Fruit fly (Drosophila melanogaster): ENCODE measurements around the gene pigeon.

Gene pigeon

dm6 chr2L:19222311-19222710 lies 36.5 kb downstream of the pigeon start:
- TF ChIP-seq kay (GFP tag; ENCODE audit: borderline replicate concordance) (no peak), Mnt (GFP tag; optimal IDR thresholded peaks at IDR 0.05) (no peak), CG14711 (tag; optimal IDR thresholded peaks at IDR 0.05) (no peak), CG7045 (GFP tag; optimal IDR thresholded peaks at IDR 0.05) (no peak), CG7101 (tag; optimal IDR thresholded peaks at IDR 0.05) (no peak), Crg-1 (GFP tag; optimal IDR thresholded peaks at IDR 0.05) (no peak), CG5204 (GFP tag; optimal IDR thresholded peaks at IDR 0.05) (no peak), CG12768 (GFP tag; optimal IDR thresholded peaks at IDR 0.05) (no peak), cnc (optimal IDR thresholded peaks at IDR 0.05) (no peak), CG33017 (tag; optimal IDR thresholded peaks at IDR 0.05) (no peak)

- TF ChIP-seq CG5204 (GFP tag; optimal IDR thresholded peaks at IDR 0.05) (no peak), cnc (optimal IDR thresholded peaks at IDR 0.05) (no peak), toe (GFP tag; optimal IDR thresholded peaks at IDR 0.05) (no peak), CG1620 (GFP tag; optimal IDR thresholded peaks at IDR 0.05) (no peak), kay (GFP tag; ENCODE audit: borderline replicate concordance) (no peak), ovo (GFP tag; optimal IDR thresholded peaks at IDR 0.05) (no peak), CG11617 (GFP tag; optimal IDR thresholded peaks at IDR 0.05) (no peak), CG7101 (tag; optimal IDR thresholded peaks at IDR 0.05) (no peak), Mnt (GFP tag; optimal IDR thresholded peaks at IDR 0.05) (no peak), CG14711 (tag; optimal IDR thresholded peaks at IDR 0.05) (no peak), CG33017 (tag; optimal IDR thresholded peaks at IDR 0.05) (no peak), Crg-1 (GFP tag; optimal IDR thresholded peaks at IDR 0.05) (no peak)
Observed at dm6 chr2L:19225984-19226914, 40.4 kb downstream of the pigeon start.

- TF ChIP-seq ovo (GFP tag; optimal IDR thresholded peaks at IDR 0.05) (no peak), CG12768 (GFP tag; optimal IDR thresholded peaks at IDR 0.05) (no peak), CG33017 (tag; optimal IDR thresholded peaks at IDR 0.05) (no peak), tj (GFP tag; optimal IDR thresholded peaks at IDR 0.05) (no peak), CG7101 (tag; optimal IDR thresholded peaks at IDR 0.05) (no peak), bab1 (GFP tag; optimal IDR thresholded peaks at IDR 0.05) (no peak), CG1620 (GFP tag; optimal IDR thresholded peaks at IDR 0.05) (no peak), Clk (GFP tag; optimal IDR thresholded peaks at IDR 0.05) (no peak), Mnt (GFP tag; optimal IDR thresholded peaks at IDR 0.05) (no peak), kay (GFP tag; ENCODE audit: borderline replicate concordance) (no peak), pad (GFP tag; optimal IDR thresholded peaks at IDR 0.05) (no peak), CG5204 (GFP tag; optimal IDR thresholded peaks at IDR 0.05) (no peak), CG11617 (GFP tag; optimal IDR thresholded peaks at IDR 0.05) (no peak), cnc (optimal IDR thresholded peaks at IDR 0.05) (no peak)
Observed at dm6 chr2L:19227656-19228055, 41.8 kb downstream of the pigeon start.

- TF ChIP-seq bab1 (GFP tag; optimal IDR thresholded peaks at IDR 0.05) (no peak), CG14711 (tag; optimal IDR thresholded peaks at IDR 0.05) (no peak), ovo (GFP tag; optimal IDR thresholded peaks at IDR 0.05) (no peak), CG1620 (GFP tag; optimal IDR thresholded peaks at IDR 0.05) (no peak), pad (GFP tag; optimal IDR thresholded peaks at IDR 0.05) (no peak)
Observed at dm6 chr2L:19229059-19229458, 43.2 kb downstream of the pigeon start.

dm6 chr2L:19230518-19230917 lies 44.7 kb downstream of the pigeon start:
- TF ChIP-seq CG5204 (GFP tag; optimal IDR thresholded peaks at IDR 0.05): no peak
- no peak for TF ChIP-seq Clk (GFP tag; optimal IDR thresholded peaks at IDR 0.05)
- TF ChIP-seq CG12768 (GFP tag; optimal IDR thresholded peaks at IDR 0.05): no peak
- no peak for TF ChIP-seq Mnt (GFP tag; optimal IDR thresholded peaks at IDR 0.05)
- TF ChIP-seq CG7045 (GFP tag; optimal IDR thresholded peaks at IDR 0.05): no peak
- no peak for TF ChIP-seq tj (GFP tag; optimal IDR thresholded peaks at IDR 0.05)
- no peak for TF ChIP-seq cnc (optimal IDR thresholded peaks at IDR 0.05)
- no peak for TF ChIP-seq Hr96 (GFP tag; optimal IDR thresholded peaks at IDR 0.05)
- no peak for TF ChIP-seq CG11617 (GFP tag; optimal IDR thresholded peaks at IDR 0.05)
- no peak for TF ChIP-seq bab1 (GFP tag; optimal IDR thresholded peaks at IDR 0.05)
- TF ChIP-seq CG14711 (tag; optimal IDR thresholded peaks at IDR 0.05): no peak

- TF ChIP-seq toe (GFP tag; optimal IDR thresholded peaks at IDR 0.05) (no peak), bab1 (GFP tag; optimal IDR thresholded peaks at IDR 0.05) (no peak), Hr96 (GFP tag; optimal IDR thresholded peaks at IDR 0.05) (no peak), ovo (GFP tag; optimal IDR thresholded peaks at IDR 0.05) (no peak)
Observed at dm6 chr2L:19233300-19233699, 47.5 kb downstream of the pigeon start.

dm6 chr2L:19235120-19235519 lies 49.3 kb downstream of the pigeon start:
- TF ChIP-seq Crg-1 (GFP tag; optimal IDR thresholded peaks at IDR 0.05) (no peak), CG14711 (tag; optimal IDR thresholded peaks at IDR 0.05) (no peak), Clk (GFP tag; optimal IDR thresholded peaks at IDR 0.05) (no peak), Hr96 (GFP tag; optimal IDR thresholded peaks at IDR 0.05) (no peak), CG7101 (tag; optimal IDR thresholded peaks at IDR 0.05) (no peak), cnc (optimal IDR thresholded peaks at IDR 0.05) (no peak), tj (GFP tag; optimal IDR thresholded peaks at IDR 0.05) (no peak), kay (GFP tag; ENCODE audit: borderline replicate concordance) (no peak), CG1620 (GFP tag; optimal IDR thresholded peaks at IDR 0.05) (no peak), CG11617 (GFP tag; optimal IDR thresholded peaks at IDR 0.05) (no peak), ovo (GFP tag; optimal IDR thresholded peaks at IDR 0.05) (no peak), pad (GFP tag; optimal IDR thresholded peaks at IDR 0.05) (no peak), CG5204 (GFP tag; optimal IDR thresholded peaks at IDR 0.05) (no peak), bab1 (GFP tag; optimal IDR thresholded peaks at IDR 0.05) (no peak), CG7045 (GFP tag; optimal IDR thresholded peaks at IDR 0.05) (no peak), Mnt (GFP tag; optimal IDR thresholded peaks at IDR 0.05) (no peak), toe (GFP tag; optimal IDR thresholded peaks at IDR 0.05) (no peak), CG12768 (GFP tag; optimal IDR thresholded peaks at IDR 0.05) (no peak)

All from whole organism, adult.